Fruit fly (Drosophila melanogaster): ENCODE results near the gene Usp47.
A peak's percentile ranks its signal among the peaks of the same experiment; 100 is the strongest.

Usp47 gene

dm6 chr3L:5752903-5753604 is at the start of gene Usp47:
TSS of gene Usp47 (plus strand) at chr3L:5752973.
- TF ChIP-seq Hr78 (GFP tag; optimal IDR thresholded peaks at IDR 0.05) (peak; percentile 70), Rel (GFP tag; optimal IDR thresholded peaks at IDR 0.05) (no peak), Rel (tag; optimal IDR thresholded peaks at IDR 0.05) (peak; percentile 14), usp (GFP tag; optimal IDR thresholded peaks at IDR 0.05) (no peak), lola (GFP tag; optimal IDR thresholded peaks at IDR 0.05) (no peak), br (GFP tag; optimal IDR thresholded peaks at IDR 0.05) (no peak), OdsH (GFP tag; optimal IDR thresholded peaks at IDR 0.05) (no peak), brk (GFP tag; optimal IDR thresholded peaks at IDR 0.05) (no peak), N (GFP tag; optimal IDR thresholded peaks at IDR 0.05) (peak; percentile 79), CG9705 (GFP tag; optimal IDR thresholded peaks at IDR 0.05) (no peak), pan (optimal IDR thresholded peaks at IDR 0.05) (no peak), rgr (GFP tag; optimal IDR thresholded peaks at IDR 0.05) (peak; percentile 24), Sp1 (GFP tag; optimal IDR thresholded peaks at IDR 0.05) (peak; percentile 6), GATAd (GFP tag; optimal IDR thresholded peaks at IDR 0.05) (no peak), Hr83 (GFP tag; optimal IDR thresholded peaks at IDR 0.05; ENCODE audit: poor library complexity, severe bottlenecking) (no peak), Hnf4 (GFP tag; optimal IDR thresholded peaks at IDR 0.05) (no peak), tai (GFP tag; optimal IDR thresholded peaks at IDR 0.05) (no peak), Dif (GFP tag; optimal IDR thresholded peaks at IDR 0.05; ENCODE audit: partially characterized antibody) (no peak), Myc (optimal IDR thresholded peaks at IDR 0.05) (no peak), Vsx2 (GFP tag; optimal IDR thresholded peaks at IDR 0.05; ENCODE audit: partially characterized antibody) (no peak), foxo (GFP tag; optimal IDR thresholded peaks at IDR 0.05) (no peak), h (GFP tag; optimal IDR thresholded peaks at IDR 0.05) (peak; percentile 29)

DNA sequence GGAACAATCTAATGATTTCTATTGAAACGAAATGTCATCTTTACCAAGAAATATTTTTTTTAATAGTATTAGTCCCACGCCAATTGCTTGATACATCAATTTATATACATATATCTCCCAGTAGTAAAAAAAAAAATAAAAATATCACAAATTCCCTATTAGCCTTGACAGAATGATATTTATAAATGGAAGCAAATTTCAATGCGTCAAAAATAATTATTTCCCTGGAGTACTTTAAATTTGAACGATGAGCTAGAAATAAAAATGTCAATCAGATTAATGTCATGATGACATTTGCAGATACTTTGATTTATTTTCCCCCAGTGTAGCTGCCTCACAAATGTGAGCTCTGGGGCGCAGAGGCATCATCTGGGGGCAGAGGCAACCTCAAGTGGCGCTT is 39.7 kb upstream of the Usp47 start, which contains the start of gene CG44521:
Gene CG44521, plus strand, starts transcription at position 301 of the 400 bp plus-strand sequence.
- TF ChIP-seq Abd-B (GFP tag; optimal IDR thresholded peaks at IDR 0.05): no peak
- no peak for TF ChIP-seq Jra (GFP tag; optimal IDR thresholded peaks at IDR 0.05)
- no peak for TF ChIP-seq h (GFP tag; optimal IDR thresholded peaks at IDR 0.05)
- no peak for TF ChIP-seq Hr83 (GFP tag; optimal IDR thresholded peaks at IDR 0.05; ENCODE audit: poor library complexity, severe bottlenecking)
- TF ChIP-seq tai (GFP tag; optimal IDR thresholded peaks at IDR 0.05): no peak
- no peak for TF ChIP-seq Vsx2 (GFP tag; optimal IDR thresholded peaks at IDR 0.05; ENCODE audit: partially characterized antibody)
- no peak for TF ChIP-seq psq (GFP tag; optimal IDR thresholded peaks at IDR 0.05)
- no peak for TF ChIP-seq foxo (GFP tag; optimal IDR thresholded peaks at IDR 0.05)
- TF ChIP-seq sv (GFP tag; optimal IDR thresholded peaks at IDR 0.05): no peak
- no peak for TF ChIP-seq fru (GFP tag; optimal IDR thresholded peaks at IDR 0.05)
- no peak for TF ChIP-seq Rel (GFP tag; optimal IDR thresholded peaks at IDR 0.05)
- TF ChIP-seq Rel (tag; optimal IDR thresholded peaks at IDR 0.05): no peak
- TF ChIP-seq Mio (GFP tag; optimal IDR thresholded peaks at IDR 0.05): no peak

dm6 chr3L:5731639-5732038 is 21.1 kb upstream of the Usp47 start:
- TF ChIP-seq Jra (GFP tag; optimal IDR thresholded peaks at IDR 0.05): no peak
- no peak for TF ChIP-seq GATAd (GFP tag; optimal IDR thresholded peaks at IDR 0.05)

DNA sequence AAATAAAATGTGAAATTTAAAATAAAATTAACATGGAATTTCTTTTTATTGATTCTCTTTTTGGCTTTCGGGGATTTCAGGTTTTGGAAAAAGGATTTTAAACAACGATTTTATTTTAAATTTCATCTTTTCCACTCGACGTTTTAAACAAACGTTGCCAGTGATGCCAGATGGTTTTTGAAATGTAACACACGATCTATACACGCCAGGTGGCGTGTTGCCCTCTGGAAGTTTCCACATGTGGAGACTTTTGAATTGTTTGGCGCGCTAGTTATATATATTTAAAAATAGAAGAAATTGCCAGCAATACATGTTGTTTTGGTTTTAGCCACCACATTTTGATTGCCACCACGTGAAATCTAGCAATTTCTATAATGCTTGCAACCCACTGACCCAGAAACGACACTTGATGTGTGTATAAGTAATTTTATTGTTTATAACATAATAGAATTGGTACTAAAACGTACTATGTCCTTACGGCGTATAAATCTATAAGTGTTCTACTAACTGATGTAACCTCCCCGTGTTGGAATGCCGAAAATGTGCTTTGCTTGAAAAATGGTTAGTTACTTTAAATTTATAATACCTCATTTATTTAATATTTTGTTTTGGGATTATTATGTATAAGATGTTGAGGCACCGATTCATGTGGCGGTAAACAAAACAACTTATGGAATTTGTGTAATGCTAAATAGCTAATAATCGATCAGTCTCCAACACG is 3.0 kb upstream of the Usp47 start:
- no peak for TF ChIP-seq tai (GFP tag; optimal IDR thresholded peaks at IDR 0.05)
- TF ChIP-seq h (GFP tag; optimal IDR thresholded peaks at IDR 0.05): no peak
- TF ChIP-seq dl (GFP tag; optimal IDR thresholded peaks at IDR 0.05; ENCODE audit: insufficient read depth in 1 of 2, partially characterized antibody in 2 of 2): no peak
- TF ChIP-seq Myc (optimal IDR thresholded peaks at IDR 0.05): peak; percentile 84
- no peak for TF ChIP-seq Sp1 (GFP tag; optimal IDR thresholded peaks at IDR 0.05)
- no peak for TF ChIP-seq br (GFP tag; optimal IDR thresholded peaks at IDR 0.05)
- TF ChIP-seq sage (GFP tag; optimal IDR thresholded peaks at IDR 0.05): peak; percentile 26

DNA sequence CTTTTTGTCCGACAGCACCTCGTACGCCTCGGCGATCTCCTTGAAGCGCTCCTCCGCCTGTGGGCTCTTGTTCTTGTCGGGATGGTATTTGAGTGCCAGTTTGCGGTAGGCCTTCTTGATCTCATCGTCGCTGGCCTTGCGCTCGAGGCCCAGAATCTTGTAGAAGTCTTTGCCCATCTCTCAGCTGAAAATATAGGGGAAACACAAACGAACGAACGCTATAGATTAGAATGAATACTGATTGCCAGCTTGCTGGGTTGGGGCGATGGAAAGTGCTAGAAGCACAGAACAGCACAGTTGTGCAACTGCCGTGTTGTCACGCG is 1.4 kb upstream of the Usp47 start:
- TF ChIP-seq Myc (optimal IDR thresholded peaks at IDR 0.05) (no peak), Rel (GFP tag; optimal IDR thresholded peaks at IDR 0.05) (no peak), Rel (tag; optimal IDR thresholded peaks at IDR 0.05) (peak; percentile 97)
